Worm (Caenorhabditis elegans): ENCODE results near the gene nhr-136.

ce11 chrV:12085867-12086634, 20.9 kb upstream of the nhr-136 start:
- TF ChIP-seq nhr-77 (tag; optimal IDR thresholded peaks at IDR 0.05) (no peak), sma-3 (GFP tag; optimal IDR thresholded peaks at IDR 0.05) (no peak), unc-62 (GFP tag; optimal IDR thresholded peaks at IDR 0.05) (no peak), Y55F3AM.14 (GFP tag; optimal IDR thresholded peaks at IDR 0.05) (no peak), snpc-4 (tag; optimal IDR thresholded peaks at IDR 0.05) (no peak), dmd-4 (tag; optimal IDR thresholded peaks at IDR 0.05) (no peak)

Measured in whole organism, L2 larva.